Worm (Caenorhabditis elegans): ENCODE data around the gene fbxa-81.

DNA sequence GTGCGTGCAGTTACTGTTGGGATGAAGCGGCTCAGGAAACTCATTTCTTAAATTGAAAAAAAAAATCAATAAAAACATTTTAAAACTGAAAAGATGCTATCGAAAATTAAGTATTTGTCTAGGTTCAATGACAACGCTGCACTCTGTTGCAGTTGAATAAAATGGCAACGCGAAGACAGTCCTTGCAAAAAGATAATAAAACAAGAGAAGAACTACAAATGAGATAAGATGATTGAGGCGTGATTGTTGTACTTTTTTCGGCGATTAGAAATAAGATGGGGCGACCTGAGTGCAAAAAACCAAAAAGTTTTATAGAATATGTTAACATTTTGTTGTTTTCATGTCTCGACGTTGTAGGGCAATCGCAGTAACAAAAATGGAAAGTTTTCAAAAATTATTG is 26.9 kb downstream of the fbxa-81 start, which contains the start of gene gcsh-1:
- TF ChIP-seq elt-1 (tag; optimal IDR thresholded peaks at IDR 0.05; ENCODE audit: borderline replicate concordance, insufficient read depth) (no peak), nhr-237 (tag; optimal IDR thresholded peaks at IDR 0.05) (no peak), nhr-12 (tag; optimal IDR thresholded peaks at IDR 0.05) (no peak), ceh-43 (GFP tag; optimal IDR thresholded peaks at IDR 0.05) (no peak), zip-8 (tag; optimal IDR thresholded peaks at IDR 0.05) (no peak), lin-13 (tag; optimal IDR thresholded peaks at IDR 0.05) (no peak), drap-1 (GFP tag; optimal IDR thresholded peaks at IDR 0.05) (no peak)
